Worm (Caenorhabditis elegans) whole organism, early embryonic: Measurements from ENCODE around the gene ptr-20.
A peak's percentile ranks its signal among the peaks of the same experiment; 100 is the strongest.
"Not testable (repeated sequence)": the region's sequence is repeated elsewhere in the genome, so short reads cannot be mapped to it uniquely, and the experiment has no call there.

Experiments used
- B0310.2 ChIP-seq: sonication (generic microtip); optimal IDR thresholded peaks from 2 replicates; lab custom pipeline; 2016; ENCODE audit warnings: mild to moderate bottlenecking, missing genetic modification characterization, missing compliant biosample characterization
- F13C5.2 ChIP-seq: sonication (generic microtip); optimal IDR thresholded peaks from 2 replicates; lab custom pipeline; 2017; ENCODE audit warnings: mild to moderate bottlenecking, missing genetic modification characterization, inconsistent platforms, missing compliant biosample characterization
- aly-1 ChIP-seq: sonication (generic microtip); optimal IDR thresholded peaks from 2 replicates; lab custom pipeline; 2016; ENCODE audit warnings: missing genetic modification characterization, missing compliant biosample characterization
- ama-1 ChIP-seq: fragments of 150-350 bp; optimal IDR thresholded peaks from 2 replicates; lab custom pipeline; 2014
- ceh-13 ChIP-seq: fragments of 200-800 bp; sonication (Bioruptor generic); optimal IDR thresholded peaks from 2 replicates; lab custom pipeline; 2018; ENCODE audit warnings: mild to moderate bottlenecking, missing genetic modification characterization, missing compliant biosample characterization
- ceh-36 ChIP-seq: sonication (generic microtip); optimal IDR thresholded peaks from 2 replicates; lab custom pipeline; 2016; ENCODE audit warnings: missing genetic modification characterization, inconsistent platforms, missing compliant biosample characterization
- ets-7 ChIP-seq: sonication (generic microtip); optimal IDR thresholded peaks from 2 replicates; lab custom pipeline; 2016; ENCODE audit warnings: missing genotype, missing genetic modification characterization, missing compliant biosample characterization
- flt-1 ChIP-seq: fragments of 200-800 bp; sonication (Bioruptor generic); IDR thresholded peaks from 2 replicates; pipeline ENCODE4 v1.3.6; 2022; ENCODE audit warnings: missing genetic modification characterization, missing compliant biosample characterization
- hmbx-1 ChIP-seq: sonication (generic microtip); optimal IDR thresholded peaks from 2 replicates; lab custom pipeline; 2016; ENCODE audit warnings: mild to moderate bottlenecking, missing genetic modification characterization, missing compliant biosample characterization
- hmg-4 ChIP-seq: fragments of 200-800 bp; sonication (Bioruptor generic); optimal IDR thresholded peaks from 2 replicates; lab custom pipeline; 2018; ENCODE audit warnings: mild to moderate bottlenecking, missing genetic modification characterization, missing compliant biosample characterization
- hnd-1 ChIP-seq: sonication (generic microtip); optimal IDR thresholded peaks from 2 replicates; lab custom pipeline; 2016; ENCODE audit warnings: missing genetic modification characterization, missing compliant biosample characterization
- pes-1 ChIP-seq: fragments of 200-800 bp; sonication (Bioruptor generic); IDR thresholded peaks from 2 replicates; pipeline ENCODE4 v1.3.6; 2022; ENCODE audit warnings: missing genetic modification reagents, missing genetic modification characterization, missing compliant biosample characterization
- scrt-1 ChIP-seq: fragments of 200-800 bp; sonication (Bioruptor generic); IDR thresholded peaks from 2 replicates; pipeline ENCODE4 v1.3.6; 2022; ENCODE audit warnings: missing genetic modification characterization, missing compliant biosample characterization
- sea-1 ChIP-seq: fragments of 200-800 bp; sonication (Bioruptor generic); conservative IDR thresholded peaks from 2 replicates; pipeline ENCODE4 v1.3.6; 2022; ENCODE audit warnings: missing genetic modification characterization, missing compliant biosample characterization
- tbx-11 ChIP-seq: fragments of 200-800 bp; sonication (Bioruptor generic); IDR thresholded peaks from 2 replicates; pipeline ENCODE4 v1.3.6; 2022; ENCODE audit warnings: missing genetic modification characterization, missing compliant biosample characterization
- tbx-37 ChIP-seq: fragments of 200-800 bp; sonication (Bioruptor generic); conservative IDR thresholded peaks from 2 replicates; pipeline ENCODE4 v1.3.6; 2022; ENCODE audit warnings: missing genetic modification reagents, missing genetic modification characterization, missing compliant biosample characterization
- tra-4 ChIP-seq: sonication (generic microtip); optimal IDR thresholded peaks from 2 replicates; lab custom pipeline; 2017; ENCODE audit warnings: missing genetic modification characterization, missing compliant biosample characterization

Gene ptr-20

DNA sequence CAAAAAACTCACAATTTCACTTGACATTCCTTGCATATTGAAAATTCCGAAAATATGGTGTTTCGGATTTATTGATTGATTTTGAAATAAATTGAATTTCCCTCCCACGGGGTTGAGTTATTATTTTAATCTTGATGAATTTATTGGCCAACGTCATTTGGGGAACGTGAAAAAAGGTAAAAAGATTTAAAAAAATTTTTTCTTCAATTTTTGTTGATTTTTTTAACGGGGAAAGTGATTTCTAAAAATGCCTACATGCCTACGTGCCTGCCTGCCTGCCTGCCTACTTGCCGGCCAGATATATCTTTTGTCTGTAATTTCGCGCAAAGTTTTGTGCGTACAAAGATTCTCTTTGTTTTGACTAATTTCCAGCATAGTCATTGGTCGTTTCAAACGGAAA is 23.6 kb upstream of the ptr-20 start, which contains the start of gene Y53F4B.24:
TSS of gene Y53F4B.24 (minus strand) at position 101 of the 400 bp plus-strand sequence.
- no peak for TF ChIP-seq ceh-13 (GFP tag; lab: Kevin White, UChicago)

- no peak for TF ChIP-seq ceh-13 (GFP tag; lab: Kevin White, UChicago)
- TF ChIP-seq hnd-1 (tag; lab: Kevin White, UChicago): no peak
- no peak for TF ChIP-seq aly-1 (tag; lab: Kevin White, UChicago)
- no peak for TF ChIP-seq sea-1
- no peak for TF ChIP-seq ets-7 (tag; lab: Kevin White, UChicago)
- no peak for TF ChIP-seq tbx-37
- TF ChIP-seq scrt-1 (GFP tag; lab: Robert Waterston, UW): no peak
- no peak for TF ChIP-seq B0310.2 (tag; lab: Kevin White, UChicago)
Measured at ce11 chrII:15135886-15136285, 22.1 kb upstream of the ptr-20 start, which contains the start of gene Y53F4B.25. Gene Y53F4B.25, plus strand, starts transcription at chrII:15136186.

ce11 chrII:15140881-15141280 is 17.1 kb upstream of the ptr-20 start, which contains the start of gene Y53F4B.26:
Gene Y53F4B.26, minus strand, starts transcription at chrII:15140981.
- not testable (repeated sequence) for TF ChIP-seq hnd-1 (tag; lab: Kevin White, UChicago); scrt-1 (GFP tag; lab: Robert Waterston, UW); ama-1 (lab: Kevin White, UChicago)

ce11 chrII:15143729-15144128 is 14.3 kb upstream of the ptr-20 start:
- TF ChIP-seq tbx-11 (GFP tag; lab: Robert Waterston, UW) (no peak), hmg-4 (no peak)

ce11 chrII:15145594-15145993 is 12.4 kb upstream of the ptr-20 start, which contains the start of gene Y53F4B.27:
Gene Y53F4B.27, plus strand, starts transcription at chrII:15145894.
- TF ChIP-seq tbx-11 (GFP tag; lab: Robert Waterston, UW): no peak
- TF ChIP-seq F13C5.2 (tag; lab: Kevin White, UChicago): no peak
- TF ChIP-seq ama-1 (lab: Kevin White, UChicago): no peak

ce11 chrII:15148442-15148841 is 9.5 kb upstream of the ptr-20 start:
- TF ChIP-seq hmbx-1 (tag; lab: Kevin White, UChicago): no peak
- no peak for TF ChIP-seq hnd-1 (tag; lab: Kevin White, UChicago)
- no peak for TF ChIP-seq sea-1
- TF ChIP-seq hmg-4: no peak
- no peak for TF ChIP-seq ceh-36
- no peak for TF ChIP-seq tbx-37
- TF ChIP-seq pes-1: no peak
- no peak for TF ChIP-seq F13C5.2 (tag; lab: Kevin White, UChicago)
- TF ChIP-seq aly-1 (tag; lab: Kevin White, UChicago): no peak
- no peak for TF ChIP-seq flt-1 (GFP tag; lab: Robert Waterston, UW)
- TF ChIP-seq ama-1 (lab: Kevin White, UChicago): no peak
- TF ChIP-seq tbx-11 (GFP tag; lab: Robert Waterston, UW): no peak
- TF ChIP-seq B0310.2 (tag; lab: Kevin White, UChicago): no peak
- TF ChIP-seq ceh-13 (GFP tag; lab: Kevin White, UChicago): no peak
- TF ChIP-seq ets-7 (tag; lab: Kevin White, UChicago): no peak
- TF ChIP-seq tra-4: no peak
- TF ChIP-seq scrt-1 (GFP tag; lab: Robert Waterston, UW): no peak

ce11 chrII:15158364-15158763 is 384 bp downstream of the ptr-20 start:
- TF ChIP-seq B0310.2 (tag; lab: Kevin White, UChicago): no peak
- peak; percentile 82 for TF ChIP-seq ceh-36

ce11 chrII:15164453-15164852 is 6.5 kb downstream of the ptr-20 start, which contains the start of gene gst-26:
Gene gst-26, minus strand, starts transcription at chrII:15164553.
- no peak for TF ChIP-seq sea-1
- TF ChIP-seq hmg-4: no peak
- no peak for TF ChIP-seq hnd-1 (tag; lab: Kevin White, UChicago)
- no peak for TF ChIP-seq tra-4

ce11 chrII:15165681-15166235 is 7.8 kb downstream of the ptr-20 start, which contains the start of gene gst-27:
Gene gst-27, minus strand, starts transcription at chrII:15165731.
- TF ChIP-seq tbx-37 (peak; percentile 75), hmg-4 (peak; percentile 92), F13C5.2 (tag; lab: Kevin White, UChicago) (peak; percentile 92), scrt-1 (GFP tag; lab: Robert Waterston, UW) (peak; percentile 91), tra-4 (peak; percentile 33), aly-1 (tag; lab: Kevin White, UChicago) (peak; percentile 82), hmbx-1 (tag; lab: Kevin White, UChicago) (peak; percentile 43), pes-1 (peak; percentile 88), ets-7 (tag; lab: Kevin White, UChicago) (peak; percentile 65), tbx-11 (GFP tag; lab: Robert Waterston, UW) (peak; percentile 86), ceh-36 (peak; percentile 81), ceh-13 (GFP tag; lab: Kevin White, UChicago) (peak; percentile 75), hnd-1 (tag; lab: Kevin White, UChicago) (peak; percentile 79), sea-1 (peak; percentile 86), ama-1 (lab: Kevin White, UChicago) (no peak), flt-1 (GFP tag; lab: Robert Waterston, UW) (peak; percentile 90), B0310.2 (tag; lab: Kevin White, UChicago) (peak; percentile 76)
